Fruit fly (Drosophila melanogaster) whole organism, embryonic: ENCODE data around the gene dpr20.
A peak's percentile ranks its signal among the peaks of the same experiment; 100 is the strongest.

Source experiments
- Abd-B ChIP-seq: fragments of 200-800 bp; sonication (Bioruptor generic); optimal IDR thresholded peaks from 2 replicates; lab custom pipeline; 2018; ENCODE audit warnings: missing biosample characterization, mild to moderate bottlenecking, missing genetic modification characterization, moderate library complexity
- CG1233 ChIP-seq: fragments of 200-800 bp; sonication (Bioruptor generic); optimal IDR thresholded peaks from 4 replicates; lab custom pipeline; 2018; ENCODE audit warnings: missing biosample characterization, mild to moderate bottlenecking, missing genetic modification characterization
- CG32532 ChIP-seq: fragments of 200-800 bp; sonication (Bioruptor generic); IDR thresholded peaks from 2 replicates; pipeline ENCODE4 v1.3.6; 2022; ENCODE audit warnings: missing biosample characterization, missing genetic modification characterization
- CG4820 ChIP-seq: fragments of 200-800 bp; sonication (Bioruptor generic); optimal IDR thresholded peaks from 3 replicates; lab custom pipeline; 2016; ENCODE audit warnings: missing biosample characterization, missing genetic modification characterization
- CG9932 ChIP-seq: fragments of 200-800 bp; sonication (Bioruptor generic); IDR thresholded peaks from 2 replicates; pipeline ENCODE4 v1.3.6; 2022; ENCODE audit warnings: missing biosample characterization, missing genetic modification characterization
- Gsc ChIP-seq: fragments of 200-800 bp; sonication (Bioruptor generic); IDR thresholded peaks from 2 replicates; pipeline ENCODE4 v1.3.6; 2022; ENCODE audit warnings: missing biosample characterization, missing genetic modification characterization
- disco-r ChIP-seq: fragments of 200-800 bp; sonication (Bioruptor generic); optimal IDR thresholded peaks from 2 replicates; lab custom pipeline; 2016; ENCODE audit warnings: missing biosample characterization, missing genetic modification characterization
- maf-S ChIP-seq: fragments of 200-800 bp; sonication (Bioruptor generic); optimal IDR thresholded peaks from 2 replicates; lab custom pipeline; 2016; ENCODE audit warnings: missing biosample characterization, missing genetic modification characterization
- schlank ChIP-seq: fragments of 200-800 bp; sonication (Bioruptor generic); optimal IDR thresholded peaks from 2 replicates; lab custom pipeline; 2018; ENCODE audit warnings: missing biosample characterization, mild to moderate bottlenecking, missing genetic modification characterization
- usp ChIP-seq: fragments of >200 bp; optimal IDR thresholded peaks from 2 replicates; lab custom pipeline; 2017; ENCODE audit warnings: missing biosample characterization, missing genetic modification characterization

dm6 chr3L:818438-819138, 38.5 kb downstream of the dpr20 start:
- no peak for TF ChIP-seq Abd-B (GFP tag; lab: Kevin White, UChicago)
- no peak for TF ChIP-seq CG1233
- TF ChIP-seq disco-r: no peak
- TF ChIP-seq CG9932 (GFP tag; lab: Robert Waterston, UW): no peak
- TF ChIP-seq schlank (tag; lab: Kevin White, UChicago): no peak
- TF ChIP-seq CG32532: peak; percentile 27; the same call in 1 of the 2 replicates
- no peak for TF ChIP-seq Gsc (GFP tag; lab: Robert Waterston, UW)
- TF ChIP-seq maf-S (GFP tag; lab: Kevin White, UChicago): no peak
- no peak for TF ChIP-seq usp (GFP tag; lab: Kevin White, UChicago)
- no peak for TF ChIP-seq CG4820 (GFP tag; lab: Kevin White, UChicago)
